Worm (Caenorhabditis elegans) whole organism, late embryonic: Measurements from ENCODE around the gene rfl-1.

Experiments used
- ahr-1 ChIP-seq: sonication (generic microtip); optimal IDR thresholded peaks from 2 replicates; lab custom pipeline; 2016; ENCODE audit warnings: missing genetic modification characterization, missing compliant biosample characterization
- ceh-18 ChIP-seq: sonication (generic microtip); optimal IDR thresholded peaks from 2 replicates; lab custom pipeline; 2016; ENCODE audit warnings: missing genetic modification characterization, missing compliant biosample characterization
- ceh-22 ChIP-seq: sonication (generic microtip); optimal IDR thresholded peaks from 2 replicates; lab custom pipeline; 2017; ENCODE audit warnings: missing biosample characterization, missing genetic modification characterization
- fkh-10 ChIP-seq: fragments of 150-350 bp; optimal IDR thresholded peaks from 2 replicates; lab custom pipeline; 2014; ENCODE audit warnings: missing biosample characterization, missing genetic modification reagents, missing genetic modification characterization
- fkh-6 ChIP-seq: sonication (generic microtip); optimal IDR thresholded peaks from 2 replicates; lab custom pipeline; 2016; ENCODE audit warnings: missing genetic modification characterization, missing compliant biosample characterization
- hlh-30 ChIP-seq: sonication (generic microtip); optimal IDR thresholded peaks from 2 replicates; lab custom pipeline; 2017; ENCODE audit warnings: antibody characterized with exemption, missing genetic modification characterization, missing compliant biosample characterization; ENCODE audit not compliant: insufficient read depth
- lin-11 ChIP-seq: fragments of 200-800 bp; sonication (Bioruptor generic); optimal IDR thresholded peaks from 2 replicates; lab custom pipeline; 2018; ENCODE audit warnings: mild to moderate bottlenecking, missing genetic modification characterization, missing compliant biosample characterization
- madf-2 ChIP-seq: sonication (generic microtip); optimal IDR thresholded peaks from 2 replicates; lab custom pipeline; 2017; ENCODE audit warnings: missing genetic modification characterization, missing compliant biosample characterization
- pag-3 ChIP-seq: sonication (generic microtip); optimal IDR thresholded peaks from 2 replicates; lab custom pipeline; 2016; ENCODE audit warnings: missing compliant biosample characterization, missing genetic modification characterization, borderline replicate concordance
- ref-2 ChIP-seq: sonication (generic microtip); optimal IDR thresholded peaks from 2 replicates; lab custom pipeline; 2016; ENCODE audit warnings: missing genetic modification characterization, missing compliant biosample characterization
- sox-4 ChIP-seq: sonication (generic microtip); optimal IDR thresholded peaks from 2 replicates; lab custom pipeline; 2017; ENCODE audit warnings: mild to moderate bottlenecking, missing genetic modification characterization, inconsistent platforms, missing compliant biosample characterization
- tbx-2 ChIP-seq: sonication (generic microtip); optimal IDR thresholded peaks from 2 replicates; lab custom pipeline; 2016; ENCODE audit warnings: missing genetic modification characterization, missing compliant biosample characterization
- unc-86 ChIP-seq: sonication (generic microtip); optimal IDR thresholded peaks from 2 replicates; lab custom pipeline; 2016; ENCODE audit warnings: missing genetic modification characterization, missing compliant biosample characterization

ce11 chrIII:7068520-7069113 lies 47.6 kb downstream of the rfl-1 start, which contains the start of the genes ubc-18 and R01H2.8:
- TF ChIP-seq sox-4 (tag; lab: Kevin White, UChicago) (no peak), madf-2 (no peak), lin-11 (tag; lab: Kevin White, UChicago) (no peak), ahr-1 (tag; lab: Kevin White, UChicago) (no peak), ceh-22 (tag; lab: Kevin White, UChicago) (no peak), unc-86 (tag; lab: Kevin White, UChicago) (no peak), fkh-10 (no peak), hlh-30 (tag; lab: Kevin White, UChicago) (no peak), ref-2 (tag; lab: Kevin White, UChicago) (no peak), tbx-2 (tag; lab: Kevin White, UChicago) (no peak), fkh-6 (tag; lab: Kevin White, UChicago) (no peak), pag-3 (tag; lab: Kevin White, UChicago) (no peak), ceh-18 (tag; lab: Kevin White, UChicago) (no peak)
